Fruit fly (Drosophila melanogaster): ENCODE data around the gene tim.
A peak's percentile ranks its signal among the peaks of the same experiment; 100 is the strongest.

tim gene

dm6 chr2L:3534227-3534842 is 26.4 kb upstream of the tim start (continued):
- TF ChIP-seq lilli (GFP tag; optimal IDR thresholded peaks at IDR 0.05): peak; percentile 44
- TF ChIP-seq hkb (optimal IDR thresholded peaks at IDR 0.05): no peak
- peak; percentile 47 for TF ChIP-seq hkb (GFP tag; IDR thresholded peaks at IDR 0.05)
- TF ChIP-seq scrt (GFP tag; optimal IDR thresholded peaks at IDR 0.05): no peak
- no peak for TF ChIP-seq CG8359 (GFP tag; optimal IDR thresholded peaks at IDR 0.05; ENCODE audit: borderline replicate concordance)
- TF ChIP-seq ERR (GFP tag; optimal IDR thresholded peaks at IDR 0.05): no peak
- no peak for TF ChIP-seq CrebB (tag; optimal IDR thresholded peaks at IDR 0.05)
- no peak for TF ChIP-seq CG1792 (GFP tag; optimal IDR thresholded peaks at IDR 0.05)
- TF ChIP-seq HLHmδ (GFP tag; optimal IDR thresholded peaks at IDR 0.05): no peak
- TF ChIP-seq Oaz (GFP tag; IDR thresholded peaks at IDR 0.05): peak; percentile 44; the same call in 1 of the 2 replicates
- no peak for TF ChIP-seq HLH4C (GFP tag; IDR thresholded peaks at IDR 0.05; ENCODE audit: partially characterized antibody)
- TF ChIP-seq CG34376 (GFP tag; optimal IDR thresholded peaks at IDR 0.05): no peak
- 0 out of 2 replicates have a peak, but pooled peaks have one; percentile 42 for TF ChIP-seq CG32767 (GFP tag; IDR thresholded peaks at IDR 0.05)
- no peak for TF ChIP-seq Poxn (GFP tag; IDR thresholded peaks at IDR 0.05)
- TF ChIP-seq CG11085 (GFP tag; IDR thresholded peaks at IDR 0.05): no peak
- TF ChIP-seq nerfin-2 (GFP tag; IDR thresholded peaks at IDR 0.05; ENCODE audit: partially characterized antibody): no peak
- peak; percentile 46 for TF ChIP-seq CG17385 (GFP tag; optimal IDR thresholded peaks at IDR 0.05)
- TF ChIP-seq CG18619 (GFP tag; optimal IDR thresholded peaks at IDR 0.05): no peak
- no peak for TF ChIP-seq bowl (GFP tag; IDR thresholded peaks at IDR 0.05)
- peak; percentile 62 for TF ChIP-seq Rfx (GFP tag; IDR thresholded peaks at IDR 0.05)
- TF ChIP-seq Asciz (GFP tag; optimal IDR thresholded peaks at IDR 0.05): peak; percentile 49
- TF ChIP-seq CG7271 (tag; optimal IDR thresholded peaks at IDR 0.05): no peak
- no peak for TF ChIP-seq CG34224 (GFP tag; IDR thresholded peaks at IDR 0.05; ENCODE audit: partially characterized antibody)
- peak; percentile 45; the same call in 1 of the 3 replicates for TF ChIP-seq croc (GFP tag; conservative IDR thresholded peaks at IDR 0.05)
- TF ChIP-seq CG5180 (GFP tag; optimal IDR thresholded peaks at IDR 0.05): no peak
- peak; percentile 46 for TF ChIP-seq mam (GFP tag; optimal IDR thresholded peaks at IDR 0.05)
- TF ChIP-seq CG13296 (GFP tag; optimal IDR thresholded peaks at IDR 0.05): no peak
- no peak for TF ChIP-seq CHES-1-like (GFP tag; optimal IDR thresholded peaks at IDR 0.05)
- no peak for TF ChIP-seq abd-A (tag; optimal IDR thresholded peaks at IDR 0.05)
- peak; percentile 30 for TF ChIP-seq gsb-n (tag; optimal IDR thresholded peaks at IDR 0.05)
- TF ChIP-seq ham (GFP tag; IDR thresholded peaks at IDR 0.05): no peak
- TF ChIP-seq knrl (GFP tag; IDR thresholded peaks at IDR 0.05; ENCODE audit: partially characterized antibody): no peak
- no peak for TF ChIP-seq MESR4 (GFP tag; optimal IDR thresholded peaks at IDR 0.05)
- TF ChIP-seq CG31224 (GFP tag; IDR thresholded peaks at IDR 0.05): no peak
- TF ChIP-seq CG4707 (GFP tag; optimal IDR thresholded peaks at IDR 0.05): peak; percentile 14
- no peak for TF ChIP-seq Kr (GFP tag; optimal IDR thresholded peaks at IDR 0.05)
- peak; percentile 28 for TF ChIP-seq gro (GFP tag; optimal IDR thresholded peaks at IDR 0.05)
- no peak for TF ChIP-seq pfk (GFP tag; optimal IDR thresholded peaks at IDR 0.05)
- TF ChIP-seq CG3838 (GFP tag; optimal IDR thresholded peaks at IDR 0.05): no peak
- TF ChIP-seq slp2 (GFP tag; optimal IDR thresholded peaks at IDR 0.05): peak; percentile 43
- no peak for TF ChIP-seq BEAF-32 (GFP tag; optimal IDR thresholded peaks at IDR 0.05)
- TF ChIP-seq pnt (GFP tag; optimal IDR thresholded peaks at IDR 0.05): peak; percentile 36
- no peak for TF ChIP-seq rib (GFP tag; IDR thresholded peaks at IDR 0.05)
- TF ChIP-seq bbx (GFP tag; IDR thresholded peaks at IDR 0.05; ENCODE audit: partially characterized antibody): no peak
- peak; percentile 15 for TF ChIP-seq nerfin-1 (tag; optimal IDR thresholded peaks at IDR 0.05)
- TF ChIP-seq PHDP (tag; optimal IDR thresholded peaks at IDR 0.05): peak; percentile 65
- no peak for TF ChIP-seq da (GFP tag; optimal IDR thresholded peaks at IDR 0.05)
- no peak for TF ChIP-seq emc (GFP tag; optimal IDR thresholded peaks at IDR 0.05)
- TF ChIP-seq h (optimal IDR thresholded peaks at IDR 0.05): no peak
- TF ChIP-seq org-1 (GFP tag; optimal IDR thresholded peaks at IDR 0.05): no peak
